Fruit fly (Drosophila melanogaster): ENCODE data around the gene CG10700.

Gene CG10700

DNA sequence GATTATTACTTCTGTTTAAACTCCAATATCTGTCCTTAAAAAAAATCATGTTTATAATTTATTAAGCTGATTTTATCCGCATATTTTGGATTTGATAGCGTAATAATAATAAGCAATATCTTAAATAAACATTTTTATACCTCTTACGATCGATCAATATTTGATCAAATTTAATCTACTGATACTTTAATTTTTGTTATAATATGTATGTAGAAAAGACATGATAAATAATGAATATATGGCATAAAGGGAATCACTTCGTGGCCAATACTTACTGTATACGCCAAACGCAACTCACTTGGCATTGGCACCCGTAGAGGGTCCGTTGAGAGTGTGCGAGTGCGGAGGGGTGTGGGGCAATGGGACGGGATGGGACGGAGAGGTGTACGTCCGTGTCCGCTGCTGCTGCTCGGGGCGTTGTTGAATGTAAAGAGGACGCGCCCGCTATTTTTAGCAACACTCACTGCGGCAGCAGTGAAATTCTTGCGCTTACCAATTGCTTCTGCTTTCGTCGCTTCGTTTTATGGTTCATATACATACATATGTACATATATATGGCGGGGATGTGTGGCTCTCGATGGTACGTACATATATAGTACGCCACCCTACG, 42.6 kb downstream of the CG10700 start:
- TF ChIP-seq Clk (GFP tag; optimal IDR thresholded peaks at IDR 0.05) = no peak
- no peak for TF ChIP-seq CG1620 (GFP tag; optimal IDR thresholded peaks at IDR 0.05)
- TF ChIP-seq pad (GFP tag; optimal IDR thresholded peaks at IDR 0.05) = no peak
- TF ChIP-seq CG12768 (GFP tag; optimal IDR thresholded peaks at IDR 0.05) = no peak
- TF ChIP-seq CG7101 (tag; optimal IDR thresholded peaks at IDR 0.05) = no peak
- TF ChIP-seq CG7045 (GFP tag; optimal IDR thresholded peaks at IDR 0.05) = no peak
- no peak for TF ChIP-seq CG33017 (tag; optimal IDR thresholded peaks at IDR 0.05)

DNA sequence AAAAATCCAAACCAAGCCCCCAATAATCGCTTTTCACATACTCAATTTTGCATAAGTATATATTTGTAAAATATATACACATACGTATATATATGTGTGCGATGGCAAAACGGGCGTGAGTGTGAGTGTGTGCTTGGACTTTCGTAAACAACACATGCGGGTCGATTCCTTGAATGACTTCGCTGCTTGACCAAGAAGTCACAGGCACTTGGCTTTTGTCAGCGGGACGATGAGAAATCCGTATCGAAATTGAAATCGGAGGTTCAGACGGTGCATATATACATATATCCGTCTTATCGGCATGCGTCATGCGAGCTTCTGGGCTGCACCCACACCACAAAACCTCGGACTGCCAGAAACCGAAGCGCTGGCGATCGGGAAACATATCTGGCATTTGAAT, 43.8 kb downstream of the CG10700 start:
- TF ChIP-seq Mnt (GFP tag; optimal IDR thresholded peaks at IDR 0.05) (no peak), cnc (optimal IDR thresholded peaks at IDR 0.05) (no peak), kay (GFP tag; ENCODE audit: borderline replicate concordance) (no peak), CG33017 (tag; optimal IDR thresholded peaks at IDR 0.05) (no peak), Hr96 (GFP tag; optimal IDR thresholded peaks at IDR 0.05) (no peak), tj (GFP tag; optimal IDR thresholded peaks at IDR 0.05) (peak; percentile 34)

DNA sequence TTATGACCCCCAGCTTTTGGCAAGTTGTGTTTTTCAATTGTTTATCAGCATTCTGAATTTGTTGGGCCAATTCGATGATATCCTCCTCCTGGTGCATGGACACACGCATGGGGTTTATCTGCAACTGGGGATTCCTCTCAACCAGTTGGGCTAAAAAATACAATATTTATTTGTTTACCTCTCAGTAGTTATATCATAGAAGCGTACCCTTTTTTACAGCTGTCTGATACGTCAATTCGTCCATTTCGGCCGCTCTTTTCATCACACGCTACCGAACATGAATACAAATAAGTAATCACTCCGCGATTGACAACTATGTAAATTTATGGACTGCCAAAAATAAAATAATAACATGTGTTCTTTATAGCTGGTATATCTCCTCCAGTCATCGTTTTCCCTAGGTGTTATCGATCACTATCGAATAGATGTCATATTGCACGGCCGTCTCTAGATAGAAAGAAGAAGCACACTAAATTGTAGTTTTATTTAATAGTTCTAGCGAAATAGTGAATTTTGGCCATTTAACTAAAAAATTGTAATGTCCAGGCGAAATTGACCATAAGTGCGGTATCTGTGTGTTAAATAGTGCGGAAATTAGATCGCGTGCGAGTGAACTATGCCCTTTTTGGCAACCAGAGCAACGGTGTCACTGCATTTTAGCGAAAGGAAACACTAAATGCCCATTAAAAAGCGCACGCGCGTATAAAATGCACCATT, 44.5 kb downstream of the CG10700 start, which contains the start of the genes mib2 and CG31800:
Gene mib2 (plus strand): TSS at position 232 of the 717 bp plus-strand sequence.
Gene CG31800 (minus strand): TSS at position 364 of the 717 bp plus-strand sequence.
- TF ChIP-seq tj (GFP tag; optimal IDR thresholded peaks at IDR 0.05) (no peak), Mnt (GFP tag; optimal IDR thresholded peaks at IDR 0.05) (peak; percentile 35), Clk (GFP tag; optimal IDR thresholded peaks at IDR 0.05) (no peak), bab1 (GFP tag; optimal IDR thresholded peaks at IDR 0.05) (peak; percentile 13), CG14711 (tag; optimal IDR thresholded peaks at IDR 0.05) (no peak), CG7101 (tag; optimal IDR thresholded peaks at IDR 0.05) (peak; percentile 4), CG11617 (GFP tag; optimal IDR thresholded peaks at IDR 0.05) (peak; percentile 8), toe (GFP tag; optimal IDR thresholded peaks at IDR 0.05) (peak; percentile 7)

DNA sequence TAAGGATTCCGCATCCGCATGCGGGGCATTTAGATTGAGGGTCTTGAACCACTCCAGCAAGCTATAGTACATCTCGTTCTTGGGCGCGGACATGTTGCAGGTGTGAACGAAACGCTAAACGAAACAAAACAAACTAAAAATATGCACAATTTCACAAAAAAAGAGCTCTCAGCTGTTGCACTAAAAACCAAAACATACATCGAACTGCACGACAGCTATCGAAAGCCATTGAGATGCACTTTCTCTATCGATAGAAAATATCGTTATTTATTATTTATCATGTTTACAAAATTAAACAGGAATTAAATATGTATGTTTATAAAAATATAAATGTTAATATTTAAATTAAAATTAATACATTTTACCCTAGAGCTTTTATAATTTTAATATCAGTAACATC, 45.5 kb downstream of the CG10700 start, which contains the start of gene hook:
Gene hook (minus strand): TSS at position 211 of the 400 bp plus-strand sequence.
- peak; percentile 25 for TF ChIP-seq Mnt (GFP tag; optimal IDR thresholded peaks at IDR 0.05)
- TF ChIP-seq ovo (GFP tag; optimal IDR thresholded peaks at IDR 0.05) = no peak
- no peak for TF ChIP-seq cnc (optimal IDR thresholded peaks at IDR 0.05)
- TF ChIP-seq bab1 (GFP tag; optimal IDR thresholded peaks at IDR 0.05) = peak; percentile 19

All from whole organism, adult.